Worm (Caenorhabditis elegans) whole organism, late embryonic: ENCODE measurements around the gene clc-7.

ENCODE experiments used
- T23F11.4 ChIP-seq: fragments of 200-800 bp; sonication (Bioruptor generic); optimal IDR thresholded peaks from 2 replicates; lab custom pipeline; 2018; ENCODE audit warnings: mild to moderate bottlenecking, missing genetic modification characterization, missing compliant biosample characterization
- ahr-1 ChIP-seq: sonication (generic microtip); optimal IDR thresholded peaks from 2 replicates; lab custom pipeline; 2016; ENCODE audit warnings: missing genetic modification characterization, missing compliant biosample characterization
- ceh-14 ChIP-seq: sonication (generic microtip); optimal IDR thresholded peaks from 2 replicates; lab custom pipeline; 2016; ENCODE audit warnings: missing genotype, missing genetic modification characterization, missing compliant biosample characterization
- ceh-18 ChIP-seq: sonication (generic microtip); optimal IDR thresholded peaks from 2 replicates; lab custom pipeline; 2016; ENCODE audit warnings: missing genetic modification characterization, missing compliant biosample characterization
- ceh-19 ChIP-seq: fragments of 200-800 bp; sonication (Bioruptor generic); optimal IDR thresholded peaks from 2 replicates; lab custom pipeline; 2018; ENCODE audit warnings: mild to moderate bottlenecking, missing genetic modification characterization, missing compliant biosample characterization
- ceh-22 ChIP-seq: sonication (generic microtip); optimal IDR thresholded peaks from 2 replicates; lab custom pipeline; 2017; ENCODE audit warnings: missing biosample characterization, missing genetic modification characterization
- ceh-31 ChIP-seq: sonication (generic microtip); optimal IDR thresholded peaks from 2 replicates; lab custom pipeline; 2016; ENCODE audit warnings: missing genetic modification characterization, missing compliant biosample characterization
- ceh-6 ChIP-seq: fragments of 200-800 bp; sonication (Bioruptor generic); optimal IDR thresholded peaks from 2 replicates; lab custom pipeline; 2018; ENCODE audit warnings: mild to moderate bottlenecking, missing genetic modification characterization, missing compliant biosample characterization
- che-1 ChIP-seq: sonication (generic microtip); optimal IDR thresholded peaks from 2 replicates; lab custom pipeline; 2016; ENCODE audit warnings: mild to moderate bottlenecking, missing genetic modification characterization, missing compliant biosample characterization
- dve-1 ChIP-seq: sonication (generic microtip); optimal IDR thresholded peaks from 2 replicates; lab custom pipeline; 2017; ENCODE audit warnings: antibody characterized with exemption, mild to moderate bottlenecking, missing genetic modification characterization, missing compliant biosample characterization
- elt-2 ChIP-seq: sonication (generic microtip); optimal IDR thresholded peaks from 2 replicates; lab custom pipeline; 2016; ENCODE audit warnings: missing genetic modification reagents, missing genetic modification characterization, missing compliant biosample characterization
- elt-4 ChIP-seq: sonication (generic microtip); optimal IDR thresholded peaks from 2 replicates; lab custom pipeline; 2016; ENCODE audit warnings: missing genetic modification characterization, missing compliant biosample characterization
- fax-1 ChIP-seq: sonication (generic microtip); optimal IDR thresholded peaks from 2 replicates; lab custom pipeline; 2016; ENCODE audit warnings: missing genotype, missing genetic modification characterization, missing compliant biosample characterization
- gmeb-2 ChIP-seq: sonication (generic microtip); optimal IDR thresholded peaks from 2 replicates; lab custom pipeline; 2016; ENCODE audit warnings: missing genetic modification characterization, inconsistent platforms, missing compliant biosample characterization
- hlh-8 ChIP-seq: sonication (generic microtip); optimal IDR thresholded peaks from 2 replicates; lab custom pipeline; 2016; ENCODE audit warnings: missing genotype, missing genetic modification characterization, missing compliant biosample characterization
- lin-11 ChIP-seq: fragments of 200-800 bp; sonication (Bioruptor generic); optimal IDR thresholded peaks from 2 replicates; lab custom pipeline; 2018; ENCODE audit warnings: mild to moderate bottlenecking, missing genetic modification characterization, missing compliant biosample characterization
- madf-2 ChIP-seq: sonication (generic microtip); optimal IDR thresholded peaks from 2 replicates; lab custom pipeline; 2017; ENCODE audit warnings: missing genetic modification characterization, missing compliant biosample characterization
- nfya-1 ChIP-seq: sonication (generic microtip); optimal IDR thresholded peaks from 2 replicates; lab custom pipeline; 2017; ENCODE audit warnings: missing genetic modification characterization, mild to moderate bottlenecking, missing compliant biosample characterization, antibody characterized with exemption, moderate library complexity
- npax-4 ChIP-seq: sonication (generic microtip); optimal IDR thresholded peaks from 2 replicates; lab custom pipeline; 2016; ENCODE audit warnings: missing genetic modification characterization, missing compliant biosample characterization
- odd-2 ChIP-seq: sonication (generic microtip); optimal IDR thresholded peaks from 2 replicates; lab custom pipeline; 2017; ENCODE audit warnings: antibody characterized with exemption, mild to moderate bottlenecking, missing genetic modification characterization, missing compliant biosample characterization
- pat-9 ChIP-seq: fragments of 200-800 bp; sonication (Bioruptor generic); optimal IDR thresholded peaks from 2 replicates; lab custom pipeline; 2018; ENCODE audit warnings: mild to moderate bottlenecking, missing genetic modification characterization, moderate library complexity, missing compliant biosample characterization
- pha-2 ChIP-seq: sonication (generic microtip); optimal IDR thresholded peaks from 2 replicates; lab custom pipeline; 2017; ENCODE audit warnings: mild to moderate bottlenecking, missing genetic modification characterization, missing compliant biosample characterization
- pha-4 ChIP-seq: fragments of 150-350 bp; optimal IDR thresholded peaks from 2 replicates; lab custom pipeline; 2018; ENCODE audit warnings: missing biosample characterization, missing genetic modification reagents, missing genetic modification characterization
- pros-1 ChIP-seq: fragments of 150-350 bp; optimal IDR thresholded peaks from 2 replicates; lab custom pipeline; 2014; ENCODE audit warnings: missing biosample characterization, missing genetic modification reagents, missing genetic modification characterization
- rnt-1 ChIP-seq: sonication (generic microtip); optimal IDR thresholded peaks from 2 replicates; lab custom pipeline; 2016; ENCODE audit warnings: missing genetic modification characterization, missing compliant biosample characterization
- sox-2 ChIP-seq: fragments of 200-800 bp; sonication (Bioruptor generic); IDR thresholded peaks from 2 replicates; pipeline ENCODE4 v1.3.6; 2022; ENCODE audit warnings: missing genetic modification reagents, missing genetic modification characterization, missing compliant biosample characterization
- tbx-2 ChIP-seq: sonication (generic microtip); optimal IDR thresholded peaks from 2 replicates; lab custom pipeline; 2016; ENCODE audit warnings: missing genetic modification characterization, missing compliant biosample characterization
- tbx-7 ChIP-seq: sonication (generic microtip); optimal IDR thresholded peaks from 2 replicates; lab custom pipeline; 2016; ENCODE audit warnings: missing genotype, missing genetic modification characterization, missing compliant biosample characterization
- ttx-3 ChIP-seq: sonication (generic microtip); optimal IDR thresholded peaks from 2 replicates; lab custom pipeline; 2016; ENCODE audit warnings: missing genetic modification reagents, missing genetic modification characterization, missing compliant biosample characterization
- unc-3 ChIP-seq, 2 experiments: fragments of 200-800 bp in 1 of 2; sonication (Bioruptor generic) in 1 of 2; sonication (generic microtip) in 1 of 2; conservative IDR thresholded peaks in 1 of 2; optimal IDR thresholded peaks in 1 of 2; 2 replicates each; pipeline versions ENCODE4 v1.3.6 to Lab custom; 2016 to 2022; ENCODE audit warnings: missing compliant biosample characterization in 2 of 2, missing genetic modification characterization in 2 of 2, missing genetic modification reagents in 1 of 2
- unc-42 ChIP-seq: sonication (generic microtip); optimal IDR thresholded peaks from 2 replicates; lab custom pipeline; 2016; ENCODE audit warnings: missing genotype, missing genetic modification characterization, missing compliant biosample characterization
- unc-55 ChIP-seq: sonication (generic microtip); optimal IDR thresholded peaks from 2 replicates; lab custom pipeline; 2017; ENCODE audit warnings: missing biosample characterization, missing genetic modification reagents, missing genetic modification characterization
- unc-86 ChIP-seq: sonication (generic microtip); optimal IDR thresholded peaks from 2 replicates; lab custom pipeline; 2016; ENCODE audit warnings: missing genetic modification characterization, missing compliant biosample characterization
- zip-5 ChIP-seq: sonication (generic microtip); optimal IDR thresholded peaks from 2 replicates; lab custom pipeline; 2016; ENCODE audit warnings: missing genetic modification characterization, missing compliant biosample characterization

clc-7 gene

ce11 chrX:5111894-5112293 lies 44.0 kb downstream of the clc-7 start:
- TF ChIP-seq pha-4 (no peak), pros-1 (tag; lab: Kevin White, UChicago) (no peak), sox-2 (GFP tag; lab: Robert Waterston, UW) (no peak), madf-2 (tag; lab: Kevin White, UChicago) (no peak), unc-86 (no peak), ceh-18 (tag; lab: Kevin White, UChicago) (no peak), ttx-3 (tag; lab: Kevin White, UChicago) (no peak)

- TF ChIP-seq ceh-6 (GFP tag; lab: Kevin White, UChicago) (no peak), ttx-3 (tag; lab: Kevin White, UChicago) (no peak), zip-5 (tag; lab: Kevin White, UChicago) (no peak), rnt-1 (tag; lab: Kevin White, UChicago) (no peak), nfya-1 (no peak)
These were observed 47.6 kb downstream of the clc-7 start for ce11 chrX:5115511-5115910.

- TF ChIP-seq elt-2 (tag; lab: Kevin White, UChicago) (no peak), ceh-22 (tag; lab: Kevin White, UChicago) (no peak), unc-3 (GFP tag; conservative IDR thresholded peaks at IDR 0.05; lab: Robert Waterston, UW) (no peak), unc-3 (tag; optimal IDR thresholded peaks at IDR 0.05; lab: Kevin White, UChicago) (no peak), elt-4 (tag; lab: Kevin White, UChicago) (no peak), fax-1 (tag; lab: Kevin White, UChicago) (no peak), ahr-1 (tag; lab: Kevin White, UChicago) (no peak), pat-9 (no peak), npax-4 (no peak), hlh-8 (no peak), ceh-14 (tag; lab: Kevin White, UChicago) (no peak), ceh-31 (tag; lab: Kevin White, UChicago) (no peak), odd-2 (tag; lab: Kevin White, UChicago) (no peak), ceh-19 (GFP tag; lab: Kevin White, UChicago) (no peak), dve-1 (tag; lab: Kevin White, UChicago) (no peak), pha-2 (no peak)
These were observed 48.3 kb downstream of the clc-7 start for ce11 chrX:5116180-5116579.

ce11 chrX:5116816-5117459 lies 49.0 kb downstream of the clc-7 start, which contains the start of gene apl-1:
Gene apl-1, minus strand, starts transcription at chrX:5116866.
- TF ChIP-seq gmeb-2, result no peak
- no peak for TF ChIP-seq sox-2 (GFP tag; lab: Robert Waterston, UW)
- no peak for TF ChIP-seq lin-11
- TF ChIP-seq unc-55, result no peak
- no peak for TF ChIP-seq tbx-2 (tag; lab: Kevin White, UChicago)
- no peak for TF ChIP-seq pros-1 (tag; lab: Kevin White, UChicago)
- TF ChIP-seq tbx-7 (tag; lab: Kevin White, UChicago), result no peak
- TF ChIP-seq T23F11.4 (GFP tag; lab: Kevin White, UChicago), result no peak
- no peak for TF ChIP-seq che-1 (tag; lab: Kevin White, UChicago)
- no peak for TF ChIP-seq ttx-3 (tag; lab: Kevin White, UChicago)

ce11 chrX:5117571-5117970 lies 49.7 kb downstream of the clc-7 start:
- TF ChIP-seq gmeb-2 (no peak), unc-42 (tag; lab: Kevin White, UChicago) (peak; percentile 99)
- TF ChIP-seq, all 69 proteins: peak for 1
